Worm (Caenorhabditis elegans) whole organism, late embryonic: ENCODE data around the gene mrpl-51.

ENCODE experiments used
- C08G9.2 ChIP-seq: sonication (generic microtip); optimal IDR thresholded peaks from 2 replicates; lab custom pipeline; 2016; ENCODE audit warnings: mild to moderate bottlenecking, missing genetic modification characterization, moderate library complexity, missing compliant biosample characterization
- C38D4.7 ChIP-seq: fragments of 200-800 bp; sonication (Bioruptor generic); optimal IDR thresholded peaks from 2 replicates; lab custom pipeline; 2018; ENCODE audit warnings: mild to moderate bottlenecking, missing genetic modification characterization, moderate library complexity, missing compliant biosample characterization
- F13H6.1 ChIP-seq: sonication (generic microtip); optimal IDR thresholded peaks from 2 replicates; lab custom pipeline; 2016; ENCODE audit warnings: missing genetic modification characterization, missing compliant biosample characterization
- K09A11.1 ChIP-seq: sonication (generic microtip); optimal IDR thresholded peaks from 2 replicates; lab custom pipeline; 2017; ENCODE audit warnings: antibody characterized with exemption, mild to moderate bottlenecking, missing genetic modification characterization, missing compliant biosample characterization; ENCODE audit not compliant: insufficient read depth
- Y22D7AL.16 ChIP-seq: sonication (generic microtip); optimal IDR thresholded peaks from 2 replicates; lab custom pipeline; 2016; ENCODE audit warnings: missing genetic modification characterization, missing compliant biosample characterization
- ahr-1 ChIP-seq: sonication (generic microtip); optimal IDR thresholded peaks from 2 replicates; lab custom pipeline; 2016; ENCODE audit warnings: missing genetic modification characterization, missing compliant biosample characterization
- ceh-18 ChIP-seq: sonication (generic microtip); optimal IDR thresholded peaks from 2 replicates; lab custom pipeline; 2016; ENCODE audit warnings: missing genetic modification characterization, missing compliant biosample characterization
- ceh-19 ChIP-seq: fragments of 200-800 bp; sonication (Bioruptor generic); optimal IDR thresholded peaks from 2 replicates; lab custom pipeline; 2018; ENCODE audit warnings: mild to moderate bottlenecking, missing genetic modification characterization, missing compliant biosample characterization
- ceh-24 ChIP-seq: sonication (generic microtip); optimal IDR thresholded peaks from 2 replicates; lab custom pipeline; 2016; ENCODE audit warnings: mild to moderate bottlenecking, missing genetic modification characterization, missing compliant biosample characterization
- ceh-30 ChIP-seq: fragments of 150-350 bp; optimal IDR thresholded peaks from 2 replicates; lab custom pipeline; 2014; ENCODE audit warnings: missing biosample characterization, missing genetic modification characterization
- ceh-34 ChIP-seq: sonication (generic microtip); optimal IDR thresholded peaks from 2 replicates; lab custom pipeline; 2016; ENCODE audit warnings: mild to moderate bottlenecking, missing genetic modification characterization, missing compliant biosample characterization
- ceh-45 ChIP-seq: fragments of 200-800 bp; sonication (Bioruptor generic); IDR thresholded peaks from 2 replicates; pipeline ENCODE4 v1.3.6; 2022; ENCODE audit warnings: missing genetic modification reagents, missing genetic modification characterization, missing compliant biosample characterization
- ceh-48 ChIP-seq: sonication (generic microtip); optimal IDR thresholded peaks from 2 replicates; lab custom pipeline; 2016; ENCODE audit warnings: missing genetic modification characterization, inconsistent platforms, missing compliant biosample characterization
- ceh-6 ChIP-seq: fragments of 200-800 bp; sonication (Bioruptor generic); optimal IDR thresholded peaks from 2 replicates; lab custom pipeline; 2018; ENCODE audit warnings: mild to moderate bottlenecking, missing genetic modification characterization, missing compliant biosample characterization
- ceh-9 ChIP-seq: sonication (generic microtip); optimal IDR thresholded peaks from 2 replicates; lab custom pipeline; 2016; ENCODE audit warnings: mild to moderate bottlenecking, missing genetic modification characterization, inconsistent platforms, missing compliant biosample characterization
- che-1 ChIP-seq: sonication (generic microtip); optimal IDR thresholded peaks from 2 replicates; lab custom pipeline; 2016; ENCODE audit warnings: mild to moderate bottlenecking, missing genetic modification characterization, missing compliant biosample characterization
- elt-2 ChIP-seq: sonication (generic microtip); optimal IDR thresholded peaks from 2 replicates; lab custom pipeline; 2016; ENCODE audit warnings: missing genetic modification reagents, missing genetic modification characterization, missing compliant biosample characterization
- elt-4 ChIP-seq: sonication (generic microtip); optimal IDR thresholded peaks from 2 replicates; lab custom pipeline; 2016; ENCODE audit warnings: missing genetic modification characterization, missing compliant biosample characterization
- ets-4 ChIP-seq: sonication (generic microtip); optimal IDR thresholded peaks from 2 replicates; lab custom pipeline; 2016; ENCODE audit warnings: missing genetic modification characterization, missing compliant biosample characterization
- fax-1 ChIP-seq: sonication (generic microtip); optimal IDR thresholded peaks from 2 replicates; lab custom pipeline; 2016; ENCODE audit warnings: missing genotype, missing genetic modification characterization, missing compliant biosample characterization
- fkh-10 ChIP-seq: fragments of 150-350 bp; optimal IDR thresholded peaks from 2 replicates; lab custom pipeline; 2014; ENCODE audit warnings: missing biosample characterization, missing genetic modification reagents, missing genetic modification characterization
- gmeb-2 ChIP-seq: sonication (generic microtip); optimal IDR thresholded peaks from 2 replicates; lab custom pipeline; 2016; ENCODE audit warnings: missing genetic modification characterization, inconsistent platforms, missing compliant biosample characterization
- hlh-13 ChIP-seq: fragments of 200-800 bp; sonication (Bioruptor generic); optimal IDR thresholded peaks from 2 replicates; lab custom pipeline; 2018; ENCODE audit warnings: mild to moderate bottlenecking, missing genetic modification characterization, missing compliant biosample characterization
- hlh-15 ChIP-seq: sonication (generic microtip); optimal IDR thresholded peaks from 2 replicates; lab custom pipeline; 2016; ENCODE audit warnings: missing genetic modification characterization, missing compliant biosample characterization
- hlh-6 ChIP-seq: sonication (generic microtip); optimal IDR thresholded peaks from 2 replicates; lab custom pipeline; 2016; ENCODE audit warnings: missing genotype, missing genetic modification characterization, missing compliant biosample characterization
- hlh-8 ChIP-seq: sonication (generic microtip); optimal IDR thresholded peaks from 2 replicates; lab custom pipeline; 2016; ENCODE audit warnings: missing genotype, missing genetic modification characterization, missing compliant biosample characterization
- lim-6 ChIP-seq: sonication (generic microtip); optimal IDR thresholded peaks from 2 replicates; lab custom pipeline; 2016; ENCODE audit warnings: missing genetic modification characterization, missing compliant biosample characterization
- lin-11 ChIP-seq: fragments of 200-800 bp; sonication (Bioruptor generic); optimal IDR thresholded peaks from 2 replicates; lab custom pipeline; 2018; ENCODE audit warnings: mild to moderate bottlenecking, missing genetic modification characterization, missing compliant biosample characterization
- madf-2 ChIP-seq: sonication (generic microtip); optimal IDR thresholded peaks from 2 replicates; lab custom pipeline; 2017; ENCODE audit warnings: missing genetic modification characterization, missing compliant biosample characterization
- mec-3 ChIP-seq: sonication (generic microtip); optimal IDR thresholded peaks from 2 replicates; lab custom pipeline; 2016; ENCODE audit warnings: borderline replicate concordance, missing genetic modification characterization, missing compliant biosample characterization
- nhr-11 ChIP-seq: fragments of 150-350 bp; optimal IDR thresholded peaks from 2 replicates; lab custom pipeline; 2014; ENCODE audit warnings: missing biosample characterization, missing genetic modification characterization
- nhr-232 ChIP-seq: sonication (generic microtip); optimal IDR thresholded peaks from 2 replicates; lab custom pipeline; 2016; ENCODE audit warnings: missing genetic modification characterization, missing compliant biosample characterization
- npax-4 ChIP-seq: sonication (generic microtip); optimal IDR thresholded peaks from 2 replicates; lab custom pipeline; 2016; ENCODE audit warnings: missing genetic modification characterization, missing compliant biosample characterization
- odd-2 ChIP-seq: sonication (generic microtip); optimal IDR thresholded peaks from 2 replicates; lab custom pipeline; 2017; ENCODE audit warnings: antibody characterized with exemption, mild to moderate bottlenecking, missing genetic modification characterization, missing compliant biosample characterization
- pag-3 ChIP-seq: sonication (generic microtip); optimal IDR thresholded peaks from 2 replicates; lab custom pipeline; 2016; ENCODE audit warnings: missing compliant biosample characterization, missing genetic modification characterization, borderline replicate concordance
- pat-9 ChIP-seq: fragments of 200-800 bp; sonication (Bioruptor generic); optimal IDR thresholded peaks from 2 replicates; lab custom pipeline; 2018; ENCODE audit warnings: mild to moderate bottlenecking, missing genetic modification characterization, moderate library complexity, missing compliant biosample characterization
- pax-1 ChIP-seq: fragments of 150-350 bp; optimal IDR thresholded peaks from 2 replicates; lab custom pipeline; 2014; ENCODE audit warnings: missing biosample characterization, missing genetic modification characterization
- pha-2 ChIP-seq: sonication (generic microtip); optimal IDR thresholded peaks from 2 replicates; lab custom pipeline; 2017; ENCODE audit warnings: mild to moderate bottlenecking, missing genetic modification characterization, missing compliant biosample characterization
- pqm-1 ChIP-seq: sonication (generic microtip); optimal IDR thresholded peaks from 2 replicates; lab custom pipeline; 2016; ENCODE audit warnings: missing genetic modification characterization, missing compliant biosample characterization
- pros-1 ChIP-seq: fragments of 150-350 bp; optimal IDR thresholded peaks from 2 replicates; lab custom pipeline; 2014; ENCODE audit warnings: missing biosample characterization, missing genetic modification reagents, missing genetic modification characterization
- ref-2 ChIP-seq: sonication (generic microtip); optimal IDR thresholded peaks from 2 replicates; lab custom pipeline; 2016; ENCODE audit warnings: missing genetic modification characterization, missing compliant biosample characterization
- rnt-1 ChIP-seq: sonication (generic microtip); optimal IDR thresholded peaks from 2 replicates; lab custom pipeline; 2016; ENCODE audit warnings: missing genetic modification characterization, missing compliant biosample characterization
- sdc-2 ChIP-seq: sonication (generic microtip); optimal IDR thresholded peaks from 2 replicates; lab custom pipeline; 2016; ENCODE audit warnings: missing genotype, missing genetic modification characterization, missing compliant biosample characterization
- sox-2 ChIP-seq: fragments of 200-800 bp; sonication (Bioruptor generic); IDR thresholded peaks from 2 replicates; pipeline ENCODE4 v1.3.6; 2022; ENCODE audit warnings: missing genetic modification reagents, missing genetic modification characterization, missing compliant biosample characterization
- sox-4 ChIP-seq: sonication (generic microtip); optimal IDR thresholded peaks from 2 replicates; lab custom pipeline; 2017; ENCODE audit warnings: mild to moderate bottlenecking, missing genetic modification characterization, inconsistent platforms, missing compliant biosample characterization
- tbx-2 ChIP-seq: sonication (generic microtip); optimal IDR thresholded peaks from 2 replicates; lab custom pipeline; 2016; ENCODE audit warnings: missing genetic modification characterization, missing compliant biosample characterization
- tbx-7 ChIP-seq: sonication (generic microtip); optimal IDR thresholded peaks from 2 replicates; lab custom pipeline; 2016; ENCODE audit warnings: missing genotype, missing genetic modification characterization, missing compliant biosample characterization
- unc-42 ChIP-seq: sonication (generic microtip); optimal IDR thresholded peaks from 2 replicates; lab custom pipeline; 2016; ENCODE audit warnings: missing genotype, missing genetic modification characterization, missing compliant biosample characterization
- unc-86 ChIP-seq: sonication (generic microtip); optimal IDR thresholded peaks from 2 replicates; lab custom pipeline; 2016; ENCODE audit warnings: missing genetic modification characterization, missing compliant biosample characterization

Gene mrpl-51

ce11 chrIV:12029722-12030182, 1.4 kb upstream of the mrpl-51 start, which contains the start of gene T12G3.11:
Gene T12G3.11, minus strand, starts transcription at chrIV:12029772.
- no peak for TF ChIP-seq C08G9.2 (tag; lab: Kevin White, UChicago)
- TF ChIP-seq sdc-2 (tag; lab: Kevin White, UChicago), result no peak
- TF ChIP-seq ceh-34 (tag; lab: Kevin White, UChicago), result no peak
- TF ChIP-seq F13H6.1 (tag; lab: Kevin White, UChicago), result no peak
- no peak for TF ChIP-seq tbx-2 (tag; lab: Kevin White, UChicago)
- TF ChIP-seq sox-2 (GFP tag; lab: Robert Waterston, UW), result no peak
- TF ChIP-seq fax-1 (tag; lab: Kevin White, UChicago), result no peak
- TF ChIP-seq pag-3 (tag; lab: Kevin White, UChicago), result no peak
- no peak for TF ChIP-seq elt-4 (tag; lab: Kevin White, UChicago)
- TF ChIP-seq hlh-8 (tag; lab: Kevin White, UChicago), result no peak
- no peak for TF ChIP-seq hlh-15
- no peak for TF ChIP-seq hlh-6 (tag; lab: Kevin White, UChicago)
- TF ChIP-seq tbx-7 (tag; lab: Kevin White, UChicago), result no peak
- TF ChIP-seq, all 69 proteins: peak for 0

ce11 chrIV:12032383-12032782, 1.3 kb downstream of the mrpl-51 start:
- TF ChIP-seq hlh-6 (tag; lab: Kevin White, UChicago), result no peak
- no peak for TF ChIP-seq tbx-7 (tag; lab: Kevin White, UChicago)
- no peak for TF ChIP-seq che-1
- no peak for TF ChIP-seq lim-6 (tag; lab: Kevin White, UChicago)
- TF ChIP-seq ahr-1 (tag; lab: Kevin White, UChicago), result no peak
- TF ChIP-seq F13H6.1 (tag; lab: Kevin White, UChicago), result peak; percentile 3
- TF ChIP-seq hlh-13 (GFP tag; lab: Kevin White, UChicago), result no peak
- peak; percentile 59 for TF ChIP-seq ceh-34 (tag; lab: Kevin White, UChicago)
- no peak for TF ChIP-seq npax-4 (tag; lab: Kevin White, UChicago)
- no peak for TF ChIP-seq K09A11.1 (tag; lab: Kevin White, UChicago)
- no peak for TF ChIP-seq mec-3 (tag; lab: Kevin White, UChicago)
- TF ChIP-seq gmeb-2, result no peak
- peak; percentile 74 for TF ChIP-seq elt-2 (tag; lab: Kevin White, UChicago)
- TF ChIP-seq unc-42, result peak; percentile 20
- TF ChIP-seq ceh-19 (GFP tag; lab: Kevin White, UChicago), result no peak
- peak; percentile 48 for TF ChIP-seq rnt-1
- TF ChIP-seq sox-2 (GFP tag; lab: Robert Waterston, UW), result no peak
- no peak for TF ChIP-seq hlh-8 (tag; lab: Kevin White, UChicago)
- TF ChIP-seq ceh-9 (tag; lab: Kevin White, UChicago), result no peak
- TF ChIP-seq ceh-45 (GFP tag; lab: Robert Waterston, UW), result no peak
- no peak for TF ChIP-seq ets-4 (tag; lab: Kevin White, UChicago)
- no peak for TF ChIP-seq pat-9
- no peak for TF ChIP-seq lin-11 (tag; lab: Kevin White, UChicago)
- TF ChIP-seq C08G9.2 (tag; lab: Kevin White, UChicago), result no peak
- TF ChIP-seq ceh-18, result peak; percentile 52
- no peak for TF ChIP-seq C38D4.7 (GFP tag; lab: Kevin White, UChicago)
- TF ChIP-seq nhr-11 (tag; lab: Kevin White, UChicago), result no peak
- no peak for TF ChIP-seq Y22D7AL.16
- peak; percentile 26 for TF ChIP-seq pax-1
- no peak for TF ChIP-seq nhr-232
- no peak for TF ChIP-seq ceh-30 (tag; lab: Kevin White, UChicago)
- no peak for TF ChIP-seq pqm-1 (tag; lab: Kevin White, UChicago)
- TF ChIP-seq ceh-24 (tag; lab: Kevin White, UChicago), result no peak
- no peak for TF ChIP-seq pag-3 (tag; lab: Kevin White, UChicago)
- TF ChIP-seq pros-1 (tag; lab: Kevin White, UChicago), result peak; percentile 35
- TF ChIP-seq hlh-15, result no peak
- no peak for TF ChIP-seq pha-2 (tag; lab: Kevin White, UChicago)
- no peak for TF ChIP-seq sox-4 (tag; lab: Kevin White, UChicago)
- TF ChIP-seq tbx-2 (tag; lab: Kevin White, UChicago), result peak; percentile 64
- TF ChIP-seq sdc-2 (tag; lab: Kevin White, UChicago), result peak; percentile 14
- no peak for TF ChIP-seq elt-4 (tag; lab: Kevin White, UChicago)
- no peak for TF ChIP-seq fkh-10 (GFP tag; lab: Kevin White, UChicago)
- no peak for TF ChIP-seq odd-2 (tag; lab: Kevin White, UChicago)
- TF ChIP-seq ref-2, result peak; percentile 86
- TF ChIP-seq madf-2 (tag; lab: Kevin White, UChicago), result peak; percentile 45
- TF ChIP-seq ceh-48, result peak; percentile 79
- no peak for TF ChIP-seq ceh-6 (GFP tag; lab: Kevin White, UChicago)
- no peak for TF ChIP-seq unc-86
